Worm (Caenorhabditis elegans): Measurements from ENCODE around the gene fbxb-85.
A peak's percentile ranks its signal among the peaks of the same experiment; 100 is the strongest.

The fbxb-85 gene

ce11 chrIII:10815199-10815598 is 33.6 kb downstream of the fbxb-85 start:
- TF ChIP-seq tbx-2 (tag; optimal IDR thresholded peaks at IDR 0.05): no peak
- no peak for TF ChIP-seq sox-4 (tag; optimal IDR thresholded peaks at IDR 0.05)
- no peak for TF ChIP-seq ztf-16 (tag; optimal IDR thresholded peaks at IDR 0.05)
- no peak for TF ChIP-seq hlh-15 (tag; optimal IDR thresholded peaks at IDR 0.05)
- no peak for TF ChIP-seq lin-11 (tag; optimal IDR thresholded peaks at IDR 0.05)
- no peak for TF ChIP-seq pax-1 (tag; optimal IDR thresholded peaks at IDR 0.05)
- no peak for TF ChIP-seq ceh-24 (tag; optimal IDR thresholded peaks at IDR 0.05)
- no peak for TF ChIP-seq ahr-1 (tag; optimal IDR thresholded peaks at IDR 0.05)
- no peak for TF ChIP-seq unc-55 (GFP tag; optimal IDR thresholded peaks at IDR 0.05)
- TF ChIP-seq dmd-4 (tag; optimal IDR thresholded peaks at IDR 0.05; ENCODE audit: borderline replicate concordance): no peak
- TF ChIP-seq ceh-19 (GFP tag; optimal IDR thresholded peaks at IDR 0.05): no peak
- no peak for TF ChIP-seq ceh-22 (tag; optimal IDR thresholded peaks at IDR 0.05)
- TF ChIP-seq nhr-11 (tag; optimal IDR thresholded peaks at IDR 0.05): no peak
- no peak for TF ChIP-seq ceh-48 (tag; optimal IDR thresholded peaks at IDR 0.05)
- no peak for TF ChIP-seq pat-9 (tag; optimal IDR thresholded peaks at IDR 0.05)
- no peak for TF ChIP-seq elt-2 (tag; optimal IDR thresholded peaks at IDR 0.05)
- TF ChIP-seq pag-3 (tag; optimal IDR thresholded peaks at IDR 0.05; ENCODE audit: borderline replicate concordance): no peak
- no peak for TF ChIP-seq ceh-31 (tag; optimal IDR thresholded peaks at IDR 0.05)
- TF ChIP-seq sox-2 (GFP tag; IDR thresholded peaks at IDR 0.05): no peak

- no peak for TF ChIP-seq T23F11.4 (GFP tag; optimal IDR thresholded peaks at IDR 0.05)
- TF ChIP-seq npax-4 (tag; optimal IDR thresholded peaks at IDR 0.05): no peak
- TF ChIP-seq ztf-16 (tag; optimal IDR thresholded peaks at IDR 0.05): no peak
- no peak for TF ChIP-seq ama-1 (optimal IDR thresholded peaks at IDR 0.05)
- no peak for TF ChIP-seq ceh-48 (tag; optimal IDR thresholded peaks at IDR 0.05)
- no peak for TF ChIP-seq gmeb-2 (tag; optimal IDR thresholded peaks at IDR 0.05)
- TF ChIP-seq fax-1 (tag; optimal IDR thresholded peaks at IDR 0.05): no peak
- TF ChIP-seq fkh-6 (tag; optimal IDR thresholded peaks at IDR 0.05): no peak
Measured at ce11 chrIII:10813886-10814285, 34.9 kb downstream of the fbxb-85 start.

ce11 chrIII:10812798-10813295 is 35.9 kb downstream of the fbxb-85 start:
- TF ChIP-seq dmd-4 (tag; optimal IDR thresholded peaks at IDR 0.05; ENCODE audit: borderline replicate concordance): no peak
- no peak for TF ChIP-seq ceh-34 (tag; optimal IDR thresholded peaks at IDR 0.05)
- TF ChIP-seq ceh-24 (tag; optimal IDR thresholded peaks at IDR 0.05): no peak
- no peak for TF ChIP-seq pax-1 (tag; optimal IDR thresholded peaks at IDR 0.05)
- no peak for TF ChIP-seq ref-2 (tag; optimal IDR thresholded peaks at IDR 0.05)
- TF ChIP-seq sox-4 (tag; optimal IDR thresholded peaks at IDR 0.05): no peak
- no peak for TF ChIP-seq T23F11.4 (GFP tag; optimal IDR thresholded peaks at IDR 0.05)
- TF ChIP-seq sdc-2 (tag; optimal IDR thresholded peaks at IDR 0.05): no peak
- no peak for TF ChIP-seq eyg-1 (tag; optimal IDR thresholded peaks at IDR 0.05)

ce11 chrIII:10810837-10811814 is 37.6 kb downstream of the fbxb-85 start:
- no peak for TF ChIP-seq madf-2 (tag; optimal IDR thresholded peaks at IDR 0.05)
- no peak for TF ChIP-seq sox-4 (tag; optimal IDR thresholded peaks at IDR 0.05)
- TF ChIP-seq ceh-19 (GFP tag; optimal IDR thresholded peaks at IDR 0.05): no peak
- no peak for TF ChIP-seq sox-2 (GFP tag; IDR thresholded peaks at IDR 0.05)
- no peak for TF ChIP-seq sdc-2 (tag; optimal IDR thresholded peaks at IDR 0.05)
- no peak for TF ChIP-seq ceh-9 (tag; optimal IDR thresholded peaks at IDR 0.05)
- no peak for TF ChIP-seq unc-55 (GFP tag; optimal IDR thresholded peaks at IDR 0.05)
- TF ChIP-seq ets-4 (tag; optimal IDR thresholded peaks at IDR 0.05): peak; percentile 73
- TF ChIP-seq pax-1 (tag; optimal IDR thresholded peaks at IDR 0.05): no peak
- TF ChIP-seq dmd-4 (tag; optimal IDR thresholded peaks at IDR 0.05; ENCODE audit: borderline replicate concordance): peak; percentile 82
- TF ChIP-seq F13H6.1 (tag; optimal IDR thresholded peaks at IDR 0.05): peak; percentile 74
- no peak for TF ChIP-seq ceh-24 (tag; optimal IDR thresholded peaks at IDR 0.05)
- TF ChIP-seq ceh-45 (GFP tag; IDR thresholded peaks at IDR 0.05): 0 out of 2 replicates have a peak, but pooled peaks have one; percentile 12
- TF ChIP-seq fkh-6 (tag; optimal IDR thresholded peaks at IDR 0.05): peak; percentile 9
- no peak for TF ChIP-seq fkh-10 (GFP tag; optimal IDR thresholded peaks at IDR 0.05)
- no peak for TF ChIP-seq pat-9 (tag; optimal IDR thresholded peaks at IDR 0.05)
- peak; percentile 11 for TF ChIP-seq unc-86 (tag; optimal IDR thresholded peaks at IDR 0.05)
- TF ChIP-seq ceh-2 (tag; optimal IDR thresholded peaks at IDR 0.05): peak; percentile 82
- TF ChIP-seq K02D7.2 (tag; optimal IDR thresholded peaks at IDR 0.05): no peak
- TF ChIP-seq ceh-48 (tag; optimal IDR thresholded peaks at IDR 0.05): no peak
- TF ChIP-seq lin-11 (tag; optimal IDR thresholded peaks at IDR 0.05): no peak
- no peak for TF ChIP-seq hlh-30 (tag; optimal IDR thresholded peaks at IDR 0.05; ENCODE audit: insufficient read depth)
- TF ChIP-seq dve-1 (tag; optimal IDR thresholded peaks at IDR 0.05): no peak
- TF ChIP-seq eyg-1 (tag; optimal IDR thresholded peaks at IDR 0.05): no peak
- no peak for TF ChIP-seq ceh-6 (GFP tag; optimal IDR thresholded peaks at IDR 0.05)
- TF ChIP-seq odd-2 (tag; optimal IDR thresholded peaks at IDR 0.05): no peak
- TF ChIP-seq pha-4 (tag; optimal IDR thresholded peaks at IDR 0.05): no peak
